Worm (Caenorhabditis elegans): ENCODE data around the gene F46G10.2.

DNA sequence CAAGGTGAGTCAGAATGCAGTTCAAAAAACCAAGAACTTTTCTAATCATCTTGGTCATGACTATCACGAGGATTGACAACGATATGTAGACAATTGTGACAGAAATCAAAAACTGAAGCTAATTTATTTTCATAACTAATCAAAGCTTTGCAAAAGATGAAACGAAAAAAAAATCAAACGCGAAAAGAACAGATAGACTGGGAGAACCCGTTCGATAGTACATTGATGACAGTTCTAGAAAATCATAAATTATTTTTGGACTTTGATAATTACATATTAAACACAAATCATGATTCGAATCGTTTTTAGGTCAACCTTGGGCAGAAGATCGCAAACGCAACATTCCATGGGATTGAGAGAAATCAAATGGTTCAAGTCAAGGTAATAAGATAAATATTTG, 2.3 kb downstream of the F46G10.2 start:
- TF ChIP-seq pqm-1 (tag; optimal IDR thresholded peaks at IDR 0.05) (no peak), ztf-7 (tag; optimal IDR thresholded peaks at IDR 0.05) (no peak), lin-29 (GFP tag; IDR thresholded peaks at IDR 0.05) (no peak), nhr-237 (tag; optimal IDR thresholded peaks at IDR 0.05) (no peak), ces-1 (GFP tag; optimal IDR thresholded peaks at IDR 0.05) (no peak), unc-130 (GFP tag; optimal IDR thresholded peaks at IDR 0.05) (no peak), skn-1 (tag; optimal IDR thresholded peaks at IDR 0.05) (no peak), aly-2 (tag; optimal IDR thresholded peaks at IDR 0.05) (no peak), fos-1 (tag; optimal IDR thresholded peaks at IDR 0.05) (no peak), mdl-1 (tag; optimal IDR thresholded peaks at IDR 0.05) (peak in 1 of 2 experiments; percentile 72)
